Worm (Caenorhabditis elegans) whole organism, late embryonic: ENCODE data around the gene rps-1.

Experiments used
- ama-1 ChIP-seq: fragments of 150-350 bp; optimal IDR thresholded peaks from 2 replicates; lab custom pipeline; 2014
- ceh-45 ChIP-seq: fragments of 200-800 bp; sonication (Bioruptor generic); IDR thresholded peaks from 2 replicates; pipeline ENCODE4 v1.3.6; 2022; ENCODE audit warnings: missing genetic modification reagents, missing genetic modification characterization, missing compliant biosample characterization
- ceh-9 ChIP-seq: sonication (generic microtip); optimal IDR thresholded peaks from 2 replicates; lab custom pipeline; 2016; ENCODE audit warnings: mild to moderate bottlenecking, missing genetic modification characterization, inconsistent platforms, missing compliant biosample characterization
- dmd-4 ChIP-seq: sonication (generic microtip); optimal IDR thresholded peaks from 2 replicates; lab custom pipeline; 2016; ENCODE audit warnings: borderline replicate concordance, missing genetic modification characterization, missing compliant biosample characterization
- elt-4 ChIP-seq: sonication (generic microtip); optimal IDR thresholded peaks from 2 replicates; lab custom pipeline; 2016; ENCODE audit warnings: missing genetic modification characterization, missing compliant biosample characterization
- ets-4 ChIP-seq: sonication (generic microtip); optimal IDR thresholded peaks from 2 replicates; lab custom pipeline; 2016; ENCODE audit warnings: missing genetic modification characterization, missing compliant biosample characterization
- hlh-30 ChIP-seq: sonication (generic microtip); optimal IDR thresholded peaks from 2 replicates; lab custom pipeline; 2017; ENCODE audit warnings: antibody characterized with exemption, missing genetic modification characterization, missing compliant biosample characterization; ENCODE audit not compliant: insufficient read depth
- hlh-6 ChIP-seq: sonication (generic microtip); optimal IDR thresholded peaks from 2 replicates; lab custom pipeline; 2016; ENCODE audit warnings: missing genotype, missing genetic modification characterization, missing compliant biosample characterization
- pha-2 ChIP-seq: sonication (generic microtip); optimal IDR thresholded peaks from 2 replicates; lab custom pipeline; 2017; ENCODE audit warnings: mild to moderate bottlenecking, missing genetic modification characterization, missing compliant biosample characterization
- sox-4 ChIP-seq: sonication (generic microtip); optimal IDR thresholded peaks from 2 replicates; lab custom pipeline; 2017; ENCODE audit warnings: mild to moderate bottlenecking, missing genetic modification characterization, inconsistent platforms, missing compliant biosample characterization

- TF ChIP-seq ama-1 (lab: Kevin White, UChicago) (no peak), sox-4 (tag; lab: Kevin White, UChicago) (no peak), dmd-4 (tag; lab: Kevin White, UChicago) (no peak), pha-2 (tag; lab: Kevin White, UChicago) (no peak), elt-4 (tag; lab: Kevin White, UChicago) (no peak), hlh-6 (tag; lab: Kevin White, UChicago) (no peak), hlh-30 (no peak), ceh-45 (no peak), ets-4 (tag; lab: Kevin White, UChicago) (no peak), ceh-9 (tag; lab: Kevin White, UChicago) (no peak)
Measured at ce11 chrIII:4524071-4524470, 48.4 kb downstream of the rps-1 start.
